Worm (Caenorhabditis elegans): ENCODE data around the gene rgs-9.

The rgs-9 gene

ce11 chrX:1880665-1881064 is 34.4 kb upstream of the rgs-9 start (continued):
- TF ChIP-seq nhr-90 (tag; optimal IDR thresholded peaks at IDR 0.05) (peak; percentile 82), aptf-3 (GFP tag; IDR thresholded peaks at IDR 0.05) (no peak), hmg-20 (GFP tag; IDR thresholded peaks at IDR 0.05) (peak; percentile 85), madf-3 (GFP tag; IDR thresholded peaks at IDR 0.05) (no peak), ztf-3 (GFP tag; optimal IDR thresholded peaks at IDR 0.05) (peak; percentile 23), T07F8.4 (tag; optimal IDR thresholded peaks at IDR 0.05) (peak; percentile 48), madf-8 (GFP tag; conservative IDR thresholded peaks at IDR 0.05) (no peak), snpc-4 (GFP tag; optimal IDR thresholded peaks at IDR 0.05) (peak; percentile 57), snpc-4 (tag; optimal IDR thresholded peaks at IDR 0.05) (peak in 1 of 4 experiments; percentile 67), lin-35 (GFP tag; optimal IDR thresholded peaks at IDR 0.05) (no peak), nfya-2 (GFP tag; IDR thresholded peaks at IDR 0.05) (no peak), cebp-2 (GFP tag; IDR thresholded peaks at IDR 0.05) (peak; percentile 80; the same call in 1 of the 2 replicates), egl-44 (GFP tag; IDR thresholded peaks at IDR 0.05) (no peak), snpc-3.4 (tag; optimal IDR thresholded peaks at IDR 0.05) (peak; percentile 67), nhr-120 (GFP tag; IDR thresholded peaks at IDR 0.05) (no peak), gei-17 (GFP tag; optimal IDR thresholded peaks at IDR 0.05) (peak; percentile 82), B0019.2 (GFP tag; conservative IDR thresholded peaks at IDR 0.05) (no peak), unc-130 (GFP tag; optimal IDR thresholded peaks at IDR 0.05) (peak; percentile 2), F23B12.7 (tag; optimal IDR thresholded peaks at IDR 0.05; ENCODE audit: insufficient read depth) (peak; percentile 57), tbx-9 (tag; optimal IDR thresholded peaks at IDR 0.05; ENCODE audit: borderline replicate concordance) (no peak), ceh-91 (GFP tag; IDR thresholded peaks at IDR 0.05) (no peak), ztf-28 (GFP tag; IDR thresholded peaks at IDR 0.05) (no peak), nhr-27 (tag; optimal IDR thresholded peaks at IDR 0.05) (no peak), ets-4 (GFP tag; optimal IDR thresholded peaks at IDR 0.05) (no peak), sdz-38 (tag; optimal IDR thresholded peaks at IDR 0.05) (no peak), ceh-27 (GFP tag; optimal IDR thresholded peaks at IDR 0.05) (peak; percentile 64), K12H6.12 (tag; optimal IDR thresholded peaks at IDR 0.05) (peak; percentile 52), attf-6 (GFP tag; IDR thresholded peaks at IDR 0.05) (no peak; the same call in 1 of the 2 replicates), mel-28 (tag; optimal IDR thresholded peaks at IDR 0.05; ENCODE audit: borderline replicate concordance) (no peak), fkh-3 (tag; optimal IDR thresholded peaks at IDR 0.05) (no peak), let-526 (GFP tag; IDR thresholded peaks at IDR 0.05) (peak; percentile 68; the same call in 1 of the 2 replicates), atf-7 (tag; optimal IDR thresholded peaks at IDR 0.05) (peak; percentile 59), bed-1 (GFP tag; IDR thresholded peaks at IDR 0.05) (no peak), ZK185.1 (tag; optimal IDR thresholded peaks at IDR 0.05; ENCODE audit: poor library complexity, severe bottlenecking) (peak; percentile 79), snpc-1.1 (tag; optimal IDR thresholded peaks at IDR 0.05; ENCODE audit: insufficient read depth) (peak; percentile 72), F57C9.4 (tag; optimal IDR thresholded peaks at IDR 0.05) (no peak), F22D6.2 (tag; optimal IDR thresholded peaks at IDR 0.05) (peak; percentile 1), snpc-1.3 (tag; optimal IDR thresholded peaks at IDR 0.05; ENCODE audit: insufficient read depth) (peak; percentile 82)

ce11 chrX:1888445-1889035 is 26.5 kb upstream of the rgs-9 start:
- TF ChIP-seq pbrm-1 (GFP tag; IDR thresholded peaks at IDR 0.05) (no peak), ztf-6 (GFP tag; IDR thresholded peaks at IDR 0.05) (no peak), F55B11.4 (tag; optimal IDR thresholded peaks at IDR 0.05; ENCODE audit: borderline replicate concordance, insufficient read depth) (no peak), repo-1 (tag; optimal IDR thresholded peaks at IDR 0.05) (peak; percentile 74), Y56A3A.18 (GFP tag; IDR thresholded peaks at IDR 0.05) (peak; percentile 90; the same call in 1 of the 2 replicates), snpc-1.3 (tag; optimal IDR thresholded peaks at IDR 0.05; ENCODE audit: insufficient read depth) (no peak), cebp-2 (GFP tag; IDR thresholded peaks at IDR 0.05) (peak; percentile 69; the same call in 1 of the 2 replicates), ztf-18 (tag; optimal IDR thresholded peaks at IDR 0.05) (no peak), lin-54 (GFP tag; optimal IDR thresholded peaks at IDR 0.05) (peak; percentile 37), unc-130 (GFP tag; optimal IDR thresholded peaks at IDR 0.05) (no peak), chd-7 (tag; optimal IDR thresholded peaks at IDR 0.05) (peak; percentile 9), ama-1 (optimal IDR thresholded peaks at IDR 0.05) (no peak), ama-1 (GFP tag; optimal IDR thresholded peaks at IDR 0.05) (no peak), snpc-3.4 (tag; optimal IDR thresholded peaks at IDR 0.05) (no peak)

All from whole organism, young adult.